Fruit fly (Drosophila melanogaster) whole organism, embryonic: ENCODE data around the gene CG14882.
A peak's percentile ranks its signal among the peaks of the same experiment; 100 is the strongest.

Source experiments
- B-H1 ChIP-seq: fragments of 200-800 bp; sonication (Bioruptor generic); IDR thresholded peaks from 3 replicates; pipeline ENCODE4 v1.3.6; 2022; ENCODE audit warnings: missing biosample characterization, missing genetic modification characterization
- C15 ChIP-seq: fragments of 200-800 bp; sonication (Bioruptor generic); IDR thresholded peaks from 3 replicates; pipeline ENCODE4 v1.3.6; 2022; ENCODE audit warnings: missing biosample characterization, missing genetic modification characterization
- CG11085 ChIP-seq: fragments of 200-800 bp; sonication (Bioruptor generic); IDR thresholded peaks from 2 replicates; pipeline ENCODE4 v1.3.6; 2022; ENCODE audit warnings: missing biosample characterization, missing genetic modification characterization
- CG11504 ChIP-seq: fragments of 200-800 bp; sonication (Bioruptor generic); optimal IDR thresholded peaks from 3 replicates; lab custom pipeline; 2019; ENCODE audit warnings: missing biosample characterization, mild to moderate bottlenecking, missing genetic modification characterization, moderate library complexity
- CG12236 ChIP-seq: fragments of 200-800 bp; sonication (Bioruptor generic); optimal IDR thresholded peaks from 2 replicates; lab custom pipeline; 2016; ENCODE audit warnings: missing biosample characterization, missing genetic modification characterization
- CG12299 ChIP-seq: fragments of 200-800 bp; sonication (Bioruptor generic); optimal IDR thresholded peaks from 2 replicates; lab custom pipeline; 2018; ENCODE audit warnings: missing biosample characterization, mild to moderate bottlenecking, missing genetic modification characterization
- CG12744 ChIP-seq: fragments of 200-800 bp; sonication (Bioruptor generic); optimal IDR thresholded peaks from 2 replicates; lab custom pipeline; 2016; ENCODE audit warnings: missing biosample characterization, missing genetic modification characterization
- CG12769 ChIP-seq: fragments of 200-800 bp; sonication (Bioruptor generic); optimal IDR thresholded peaks from 2 replicates; lab custom pipeline; 2019; ENCODE audit warnings: missing biosample characterization, mild to moderate bottlenecking, missing genetic modification characterization, moderate library complexity
- CG13624 ChIP-seq: fragments of 200-800 bp; sonication (Bioruptor generic); optimal IDR thresholded peaks from 2 replicates; lab custom pipeline; 2016; ENCODE audit warnings: missing biosample characterization, missing genetic modification characterization
- CG13775 ChIP-seq: fragments of 200-800 bp; sonication (Bioruptor generic); optimal IDR thresholded peaks from 3 replicates; lab custom pipeline; 2017; ENCODE audit warnings: missing biosample characterization, mild to moderate bottlenecking, missing genetic modification characterization
- CG14710 ChIP-seq: fragments of 200-800 bp; sonication (Bioruptor generic); optimal IDR thresholded peaks from 3 replicates; lab custom pipeline; 2019; ENCODE audit warnings: missing biosample characterization, mild to moderate bottlenecking, missing genetic modification characterization, moderate library complexity
- CG15479 ChIP-seq: fragments of 200-800 bp; sonication (Bioruptor generic); optimal IDR thresholded peaks from 3 replicates; lab custom pipeline; 2019; ENCODE audit warnings: missing biosample characterization, mild to moderate bottlenecking, missing genetic modification characterization, moderate library complexity
- CG16779 ChIP-seq: fragments of 200-800 bp; sonication (Bioruptor generic); IDR thresholded peaks from 2 replicates; pipeline ENCODE4 v1.3.6; 2022; ENCODE audit warnings: missing biosample characterization, missing genetic modification characterization
- CG17568 ChIP-seq: fragments of 200-800 bp; sonication (Bioruptor generic); optimal IDR thresholded peaks from 2 replicates; lab custom pipeline; 2018; ENCODE audit warnings: missing biosample characterization, mild to moderate bottlenecking, missing genetic modification characterization, moderate library complexity
- CG1832 ChIP-seq: fragments of 200-800 bp; sonication (Bioruptor generic); optimal IDR thresholded peaks from 2 replicates; lab custom pipeline; 2017; ENCODE audit warnings: missing biosample characterization, mild to moderate bottlenecking, missing genetic modification characterization, inconsistent platforms
- CG31224 ChIP-seq: fragments of 200-800 bp; sonication (Bioruptor generic); IDR thresholded peaks from 2 replicates; pipeline ENCODE4 v1.3.6; 2022; ENCODE audit warnings: missing biosample characterization, missing genetic modification characterization
- CG32532 ChIP-seq: fragments of 200-800 bp; sonication (Bioruptor generic); IDR thresholded peaks from 2 replicates; pipeline ENCODE4 v1.3.6; 2022; ENCODE audit warnings: missing biosample characterization, missing genetic modification characterization
- CG4730 ChIP-seq: fragments of 200-800 bp; sonication (Bioruptor generic); IDR thresholded peaks from 2 replicates; pipeline ENCODE4 v1.3.6; 2022; ENCODE audit warnings: missing biosample characterization, missing genetic modification characterization
- CG7357 ChIP-seq: fragments of 200-800 bp; sonication (Bioruptor generic); IDR thresholded peaks from 3 replicates; pipeline ENCODE4 v1.3.6; 2022; ENCODE audit warnings: missing biosample characterization, missing genetic modification characterization
- CG8765 ChIP-seq: fragments of 200-800 bp; sonication (Bioruptor generic); IDR thresholded peaks from 2 replicates; pipeline ENCODE4 v1.3.6; 2022; ENCODE audit warnings: missing biosample characterization, missing genetic modification characterization
- CG9215 ChIP-seq: fragments of 200-800 bp; sonication (Bioruptor generic); IDR thresholded peaks from 2 replicates; pipeline ENCODE4 v1.3.6; 2022; ENCODE audit warnings: missing biosample characterization, missing genetic modification characterization
- CG9876 ChIP-seq: fragments of 200-800 bp; sonication (Bioruptor generic); optimal IDR thresholded peaks from 2 replicates; lab custom pipeline; 2016; ENCODE audit warnings: missing biosample characterization, missing genetic modification characterization
- CHES-1-like ChIP-seq: fragments of 200-800 bp; sonication (Bioruptor generic); optimal IDR thresholded peaks from 2 replicates; lab custom pipeline; 2016; ENCODE audit warnings: missing biosample characterization, missing genetic modification characterization
- Deaf1 ChIP-seq: fragments of 200-800 bp; optimal IDR thresholded peaks from 3 replicates; lab custom pipeline; 2019; ENCODE audit warnings: missing biosample characterization, mild to moderate bottlenecking, missing genetic modification characterization, moderate library complexity
- ERR ChIP-seq: fragments of 200-800 bp; sonication (Bioruptor generic); optimal IDR thresholded peaks from 2 replicates; lab custom pipeline; 2016; ENCODE audit warnings: missing biosample characterization, missing genetic modification characterization
- GATAe ChIP-seq: fragments of 200-800 bp; sonication (Bioruptor generic); conservative IDR thresholded peaks from 2 replicates; pipeline ENCODE4 v1.3.6; 2022; ENCODE audit warnings: missing biosample characterization, missing genetic modification characterization
- HLH4C ChIP-seq: fragments of 200-800 bp; sonication (Bioruptor generic); IDR thresholded peaks from 3 replicates; pipeline ENCODE4 v1.3.6; 2022; ENCODE audit warnings: missing biosample characterization, missing genetic modification characterization; ENCODE audit not compliant: partially characterized antibody
- Hmr ChIP-seq: fragments of 200-800 bp; sonication (Bioruptor generic); optimal IDR thresholded peaks from 3 replicates; lab custom pipeline; 2017; ENCODE audit warnings: mild to moderate bottlenecking, missing biosample characterization, missing genetic modification reagents, missing genetic modification characterization
- Hr39 ChIP-seq: fragments of >200 bp; optimal IDR thresholded peaks from 2 replicates; lab custom pipeline; 2017
- Rfx ChIP-seq: fragments of 200-800 bp; sonication (Bioruptor generic); IDR thresholded peaks from 2 replicates; pipeline ENCODE4 v1.3.6; 2022; ENCODE audit warnings: missing biosample characterization, missing genetic modification characterization
- Six4 ChIP-seq: fragments of 200-800 bp; sonication (Bioruptor generic); optimal IDR thresholded peaks from 2 replicates; lab custom pipeline; 2016; ENCODE audit warnings: missing biosample characterization, missing genetic modification characterization
- TFAM ChIP-seq: fragments of 200-800 bp; sonication (Bioruptor generic); optimal IDR thresholded peaks from 2 replicates; lab custom pipeline; 2017; ENCODE audit warnings: missing biosample characterization, missing genetic modification characterization, inconsistent platforms
- YL-1 ChIP-seq: fragments of 200-800 bp; sonication (Bioruptor generic); optimal IDR thresholded peaks from 3 replicates; lab custom pipeline; 2017; ENCODE audit warnings: missing biosample characterization, mild to moderate bottlenecking, missing genetic modification characterization
- ap ChIP-seq: fragments of 200-800 bp; sonication (Bioruptor generic); IDR thresholded peaks from 2 replicates; pipeline ENCODE4 v1.3.6; 2022; ENCODE audit warnings: missing biosample characterization, missing genetic modification characterization
- btn ChIP-seq: fragments of 200-800 bp; sonication (Bioruptor generic); optimal IDR thresholded peaks from 2 replicates; lab custom pipeline; 2016; ENCODE audit warnings: missing biosample characterization, missing genetic modification characterization
- cg ChIP-seq: fragments of 200-800 bp; sonication (Bioruptor generic); optimal IDR thresholded peaks from 3 replicates; lab custom pipeline; 2019; ENCODE audit warnings: missing biosample characterization, mild to moderate bottlenecking, missing genetic modification characterization, moderate library complexity
- crp ChIP-seq, 2 experiments: fragments of 200-800 bp; sonication (Bioruptor generic); optimal IDR thresholded peaks; 2 replicates in 1 of 2; 3 replicates in 1 of 2; lab custom pipeline; 2017; ENCODE audit warnings: missing biosample characterization in 2 of 2, missing genetic modification characterization in 2 of 2, mild to moderate bottlenecking in 1 of 2, moderate library complexity in 1 of 2
- ewg ChIP-seq: fragments of 200-800 bp; sonication (Bioruptor generic); optimal IDR thresholded peaks from 3 replicates; lab custom pipeline; 2017; ENCODE audit warnings: mild to moderate bottlenecking, missing biosample characterization, missing genetic modification reagents, missing genetic modification characterization
- fru ChIP-seq: fragments of >200 bp; optimal IDR thresholded peaks from 2 replicates; lab custom pipeline; 2017
- hbn ChIP-seq: fragments of 200-800 bp; sonication (Bioruptor generic); IDR thresholded peaks from 2 replicates; pipeline ENCODE4 v1.3.6; 2022; ENCODE audit warnings: missing biosample characterization, missing genetic modification characterization; ENCODE audit not compliant: partially characterized antibody
- hth ChIP-seq: fragments of >200 bp; optimal IDR thresholded peaks from 2 replicates; lab custom pipeline; 2017; ENCODE audit warnings: inconsistent platforms
- luna ChIP-seq: fragments of 200-800 bp; sonication (Bioruptor generic); optimal IDR thresholded peaks from 2 replicates; lab custom pipeline; 2016; ENCODE audit warnings: missing biosample characterization, missing genetic modification characterization
- nau ChIP-seq: fragments of 200-800 bp; sonication (Bioruptor generic); optimal IDR thresholded peaks from 3 replicates; lab custom pipeline; 2017; ENCODE audit warnings: missing biosample characterization, mild to moderate bottlenecking, missing genetic modification characterization, missing genetic modification reagents
- pb ChIP-seq: fragments of 200-800 bp; sonication (Bioruptor generic); optimal IDR thresholded peaks from 3 replicates; lab custom pipeline; 2016; ENCODE audit warnings: missing biosample characterization, missing genetic modification characterization
- pfk ChIP-seq: fragments of 200-800 bp; sonication (Bioruptor generic); optimal IDR thresholded peaks from 2 replicates; lab custom pipeline; 2018; ENCODE audit warnings: missing biosample characterization, mild to moderate bottlenecking, missing genetic modification characterization, moderate library complexity
- pnt ChIP-seq: fragments of 200-800 bp; sonication (Bioruptor generic); optimal IDR thresholded peaks from 3 replicates; lab custom pipeline; 2016; ENCODE audit warnings: missing biosample characterization, missing genetic modification characterization
- so ChIP-seq: fragments of 200-800 bp; sonication (Bioruptor generic); IDR thresholded peaks from 3 replicates; pipeline ENCODE4 v1.3.6; 2022; ENCODE audit warnings: missing biosample characterization, missing genetic modification characterization
- sr ChIP-seq: fragments of 200-800 bp; sonication (Bioruptor generic); IDR thresholded peaks from 3 replicates; pipeline ENCODE4 v1.3.6; 2022; ENCODE audit warnings: missing biosample characterization, missing genetic modification characterization
- tio ChIP-seq: fragments of 200-800 bp; sonication (Bioruptor generic); optimal IDR thresholded peaks from 2 replicates; lab custom pipeline; 2017; ENCODE audit warnings: missing biosample characterization, missing genetic modification characterization, inconsistent platforms
- tup ChIP-seq: fragments of 200-800 bp; sonication (Bioruptor generic); optimal IDR thresholded peaks from 2 replicates; lab custom pipeline; 2016; ENCODE audit warnings: missing biosample characterization, mild to moderate bottlenecking, missing genetic modification characterization, moderate library complexity
- yki ChIP-seq: fragments of >200 bp; optimal IDR thresholded peaks from 3 replicates; lab custom pipeline; 2018

CG14882 gene

dm6 chr3R:16469501-16470263 lies 26.7 kb downstream of the CG14882 start, which contains the start of the genes CG42232 and CSN5 (continued):
- no peak for TF ChIP-seq CG8765 (GFP tag; lab: Robert Waterston, UW)
- TF ChIP-seq hbn: peak; percentile 36; the same call in 1 of the 2 replicates
- no peak for TF ChIP-seq sr
- 0 out of 2 replicates have a peak, but pooled peaks have one; percentile 21 for TF ChIP-seq CG4730
- TF ChIP-seq ap (GFP tag; lab: Robert Waterston, UW): peak; percentile 38; the same call in 1 of the 2 replicates
- no peak for TF ChIP-seq nau (GFP tag; lab: Kevin White, UChicago)
- TF ChIP-seq CG9876 (GFP tag; lab: Kevin White, UChicago): no peak
- TF ChIP-seq hth (lab: Kevin White, UChicago): no peak
- no peak for TF ChIP-seq CG1832 (GFP tag; lab: Kevin White, UChicago)
- TF ChIP-seq CG14710: peak; percentile 87
- 0 out of 3 replicates have a peak, but pooled peaks have one; percentile 43 for TF ChIP-seq HLH4C (GFP tag; lab: Robert Waterston, UW)
- TF ChIP-seq CG7357 (GFP tag; lab: Robert Waterston, UW): no peak; the same call in 2 of the 3 replicates
- TF ChIP-seq cg (GFP tag; lab: Kevin White, UChicago): no peak
- peak; percentile 41 for TF ChIP-seq tio (GFP tag; lab: Kevin White, UChicago)
- peak; percentile 23 for TF ChIP-seq YL-1 (GFP tag; lab: Kevin White, UChicago)
- TF ChIP-seq fru (lab: Kevin White, UChicago): no peak
- TF ChIP-seq Rfx (GFP tag; lab: Robert Waterston, UW): peak; percentile 65; the same call in 1 of the 2 replicates
- TF ChIP-seq pfk (GFP tag; lab: Kevin White, UChicago): no peak
- TF ChIP-seq ERR (GFP tag; lab: Kevin White, UChicago): no peak
- peak; percentile 26 for TF ChIP-seq CHES-1-like (GFP tag; lab: Kevin White, UChicago)
- TF ChIP-seq CG11085: peak; percentile 36; the same call in 1 of the 2 replicates
- peak; percentile 15 for TF ChIP-seq ewg (GFP tag; lab: Kevin White, UChicago)
- TF ChIP-seq pnt: peak; percentile 65
- TF ChIP-seq CG15479 (GFP tag; lab: Kevin White, UChicago): peak; percentile 30
- TF ChIP-seq GATAe (GFP tag; lab: Robert Waterston, UW): no peak
- TF ChIP-seq pb (GFP tag; lab: Kevin White, UChicago): no peak
- no peak for TF ChIP-seq CG9215 (GFP tag; lab: Robert Waterston, UW)
- TF ChIP-seq CG12769 (tag; lab: Kevin White, UChicago): no peak
- no peak for TF ChIP-seq yki
- no peak for TF ChIP-seq CG12744 (GFP tag; lab: Kevin White, UChicago)
- peak; percentile 51 for TF ChIP-seq Hmr (GFP tag; lab: Kevin White, UChicago)
- no peak for TF ChIP-seq CG13624 (GFP tag; lab: Kevin White, UChicago)
- TF ChIP-seq crp (GFP tag; optimal IDR thresholded peaks at IDR 0.05; lab: Kevin White, UChicago): peak in 1 of 2 experiments; percentile 20
- peak; percentile 9 for TF ChIP-seq CG12299 (tag; lab: Kevin White, UChicago)
- TF ChIP-seq TFAM (GFP tag; lab: Kevin White, UChicago): no peak
- TF ChIP-seq CG31224: no peak
- TF ChIP-seq btn: no peak
- TF ChIP-seq CG32532: peak; percentile 57
- TF ChIP-seq CG12236: no peak
- TF ChIP-seq so: no peak
- TF ChIP-seq Deaf1: no peak
- TF ChIP-seq CG16779 (GFP tag; lab: Robert Waterston, UW): no peak
- TF ChIP-seq Hr39 (lab: Kevin White, UChicago): no peak
- TF ChIP-seq CG17568: no peak
- TF ChIP-seq CG13775 (GFP tag; lab: Kevin White, UChicago): peak; percentile 80
- no peak for TF ChIP-seq C15 (GFP tag; lab: Robert Waterston, UW)
- peak; percentile 14 for TF ChIP-seq Six4
- peak; percentile 9 for TF ChIP-seq tup (GFP tag; lab: Kevin White, UChicago)
- no peak for TF ChIP-seq luna
- TF ChIP-seq CG11504: no peak
- no peak for TF ChIP-seq B-H1 (GFP tag; lab: Robert Waterston, UW)
